Fruit fly (Drosophila melanogaster): ENCODE data around the gene ChT.

DNA sequence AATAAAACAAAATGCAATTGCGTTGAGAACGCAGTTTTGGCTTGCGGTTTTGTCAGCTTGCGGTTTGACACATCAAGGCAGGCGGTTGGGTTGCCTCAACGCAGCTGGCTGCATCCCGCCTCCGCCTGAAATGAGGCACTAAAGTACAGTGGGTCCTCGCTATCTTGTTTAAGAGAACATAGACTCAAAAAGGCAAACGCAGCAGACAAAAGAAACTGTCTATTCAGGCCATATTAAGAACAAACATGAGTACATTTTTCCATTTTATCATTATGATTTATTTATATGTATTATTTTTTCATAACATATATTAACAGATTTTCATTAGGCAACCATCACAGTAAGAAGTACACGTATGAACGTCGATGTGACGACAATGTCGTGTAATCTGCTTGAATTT, 40.7 kb upstream of the ChT start:
- TF ChIP-seq psq (optimal IDR thresholded peaks at IDR 0.05), result no peak
- TF ChIP-seq Dll (optimal IDR thresholded peaks at IDR 0.05), result no peak
- no peak for TF ChIP-seq pan (optimal IDR thresholded peaks at IDR 0.05)
- no peak for TF ChIP-seq usp (GFP tag; optimal IDR thresholded peaks at IDR 0.05)

All from whole organism.